Worm (Caenorhabditis elegans) whole organism, mixed stage, embryonic: ENCODE data around the gene srt-37.

Experiments
- M03D4.4 ChIP-seq: sonication (generic microtip); optimal IDR thresholded peaks from 2 replicates; lab custom pipeline; 2017; ENCODE audit warnings: mild to moderate bottlenecking, missing genetic modification characterization, missing compliant biosample characterization
- bed-3 ChIP-seq: fragments of 200-800 bp; sonication (Bioruptor generic); optimal IDR thresholded peaks from 3 replicates; lab custom pipeline; 2018; ENCODE audit warnings: mild to moderate bottlenecking, missing genetic modification characterization, moderate library complexity, missing compliant biosample characterization
- ceh-39 ChIP-seq: fragments of 150-350 bp; optimal IDR thresholded peaks from 2 replicates; lab custom pipeline; 2014; ENCODE audit warnings: missing biosample characterization, missing genetic modification characterization
- ceh-43 ChIP-seq: fragments of 200-800 bp; sonication (Bioruptor generic); optimal IDR thresholded peaks from 2 replicates; lab custom pipeline; 2018; ENCODE audit warnings: mild to moderate bottlenecking, missing genetic modification characterization, moderate library complexity, missing compliant biosample characterization
- ceh-83 ChIP-seq: fragments of 200-800 bp; sonication (Bioruptor generic); optimal IDR thresholded peaks from 2 replicates; lab custom pipeline; 2018; ENCODE audit warnings: mild to moderate bottlenecking, missing genetic modification characterization, missing compliant biosample characterization
- ces-1 ChIP-seq: fragments of 150-350 bp; optimal IDR thresholded peaks from 2 replicates; lab custom pipeline; 2014; ENCODE audit warnings: missing biosample characterization, missing genetic modification reagents, missing genetic modification characterization
- cnd-1 ChIP-seq: fragments of 200-800 bp; sonication (Bioruptor generic); optimal IDR thresholded peaks from 2 replicates; lab custom pipeline; 2018; ENCODE audit warnings: mild to moderate bottlenecking, missing genetic modification characterization, missing compliant biosample characterization
- elt-1 ChIP-seq: sonication (generic microtip); optimal IDR thresholded peaks from 2 replicates; lab custom pipeline; 2017; ENCODE audit warnings: missing genetic modification characterization, mild to moderate bottlenecking, missing compliant biosample characterization, antibody characterized with exemption, moderate library complexity, borderline replicate concordance; ENCODE audit not compliant: insufficient read depth
- elt-3 ChIP-seq: fragments of 150-350 bp; optimal IDR thresholded peaks from 2 replicates; lab custom pipeline; 2014; ENCODE audit warnings: missing biosample characterization, missing genetic modification characterization
- flh-1 ChIP-seq: fragments of 200-800 bp; sonication (Bioruptor generic); optimal IDR thresholded peaks from 2 replicates; lab custom pipeline; 2018; ENCODE audit warnings: mild to moderate bottlenecking, missing genetic modification characterization, moderate library complexity, missing compliant biosample characterization
- ham-2 ChIP-seq: fragments of 200-800 bp; sonication (Bioruptor generic); optimal IDR thresholded peaks from 2 replicates; lab custom pipeline; 2018; ENCODE audit warnings: mild to moderate bottlenecking, missing genetic modification characterization, missing compliant biosample characterization
- hlh-1 ChIP-seq: fragments of 150-350 bp; optimal IDR thresholded peaks from 2 replicates; lab custom pipeline; 2014; ENCODE audit warnings: missing biosample characterization, missing genetic modification reagents, missing genetic modification characterization
- lin-13 ChIP-seq: fragments of 150-350 bp; optimal IDR thresholded peaks from 2 replicates; lab custom pipeline; 2014; ENCODE audit warnings: missing biosample characterization, missing genetic modification characterization
- lin-32 ChIP-seq: fragments of 200-800 bp; sonication (Bioruptor generic); optimal IDR thresholded peaks from 2 replicates; lab custom pipeline; 2018; ENCODE audit warnings: mild to moderate bottlenecking, missing genetic modification characterization, missing compliant biosample characterization
- lsy-2 ChIP-seq: fragments of 150-350 bp; optimal IDR thresholded peaks from 2 replicates; lab custom pipeline; 2014; ENCODE audit warnings: missing biosample characterization, missing genetic modification characterization
- mab-5 ChIP-seq: fragments of 150-350 bp; optimal IDR thresholded peaks from 2 replicates; lab custom pipeline; 2014; ENCODE audit warnings: missing biosample characterization, missing genetic modification characterization
- mep-1 ChIP-seq: fragments of 150-350 bp; optimal IDR thresholded peaks from 2 replicates; lab custom pipeline; 2017; ENCODE audit warnings: missing biosample characterization, missing genetic modification reagents, missing genetic modification characterization, inconsistent platforms
- mls-2 ChIP-seq: sonication (generic microtip); optimal IDR thresholded peaks from 2 replicates; lab custom pipeline; 2016; ENCODE audit warnings: mild to moderate bottlenecking, missing genetic modification characterization, moderate library complexity, missing compliant biosample characterization
- nhr-12 ChIP-seq: fragments of 150-350 bp; optimal IDR thresholded peaks from 2 replicates; lab custom pipeline; 2014; ENCODE audit warnings: missing biosample characterization, missing genetic modification characterization
- nhr-2 ChIP-seq: fragments of 150-350 bp; optimal IDR thresholded peaks from 2 replicates; lab custom pipeline; 2014; ENCODE audit warnings: missing biosample characterization, missing genetic modification characterization
- nhr-237 ChIP-seq: fragments of 150-350 bp; optimal IDR thresholded peaks from 2 replicates; lab custom pipeline; 2014; ENCODE audit warnings: missing biosample characterization, missing genetic modification characterization
- nhr-28 ChIP-seq: fragments of 150-350 bp; optimal IDR thresholded peaks from 2 replicates; lab custom pipeline; 2014; ENCODE audit warnings: missing biosample characterization, missing genetic modification characterization
- nhr-76 ChIP-seq: sonication (generic microtip); optimal IDR thresholded peaks from 2 replicates; lab custom pipeline; 2017; ENCODE audit warnings: missing biosample characterization, missing genetic modification characterization
- pha-4 ChIP-seq: fragments of 150-350 bp; optimal IDR thresholded peaks from 2 replicates; lab custom pipeline; 2018; ENCODE audit warnings: missing biosample characterization, missing genetic modification reagents, missing genetic modification characterization
- sem-2 ChIP-seq: fragments of 200-800 bp; sonication (Bioruptor generic); optimal IDR thresholded peaks from 2 replicates; lab custom pipeline; 2018; ENCODE audit warnings: mild to moderate bottlenecking, missing genetic modification characterization, missing compliant biosample characterization
- snpc-4 ChIP-seq: fragments of 150-350 bp; optimal IDR thresholded peaks from 2 replicates; lab custom pipeline; 2014; ENCODE audit warnings: missing biosample characterization, missing genetic modification characterization
- sptf-1 ChIP-seq: sonication (generic microtip); optimal IDR thresholded peaks from 2 replicates; lab custom pipeline; 2017; ENCODE audit warnings: mild to moderate bottlenecking, missing genetic modification characterization, moderate library complexity, missing compliant biosample characterization
- tbx-8 ChIP-seq: fragments of 200-800 bp; sonication (Bioruptor generic); optimal IDR thresholded peaks from 2 replicates; lab custom pipeline; 2018; ENCODE audit warnings: mild to moderate bottlenecking, missing genetic modification characterization, moderate library complexity, missing compliant biosample characterization
- unc-120 ChIP-seq: sonication (generic microtip); optimal IDR thresholded peaks from 2 replicates; lab custom pipeline; 2017; ENCODE audit warnings: missing genetic modification characterization, missing compliant biosample characterization; ENCODE audit not compliant: poor library complexity, severe bottlenecking
- unc-39 ChIP-seq: fragments of 150-350 bp; optimal IDR thresholded peaks from 2 replicates; lab custom pipeline; 2014; ENCODE audit warnings: missing biosample characterization, missing genetic modification characterization
- unc-62 ChIP-seq: fragments of 150-350 bp; optimal IDR thresholded peaks from 2 replicates; lab custom pipeline; 2014; ENCODE audit warnings: missing biosample characterization, missing genetic modification reagents, missing genetic modification characterization
- zip-8 ChIP-seq: fragments of 150-350 bp; optimal IDR thresholded peaks from 2 replicates; lab custom pipeline; 2014; ENCODE audit warnings: missing biosample characterization, missing genetic modification characterization
- ztf-11 ChIP-seq: fragments of 150-350 bp; optimal IDR thresholded peaks from 2 replicates; lab custom pipeline; 2014; ENCODE audit warnings: missing biosample characterization, missing genetic modification characterization

Gene srt-37

ce11 chrV:4304240-4304639, 22.6 kb upstream of the srt-37 start:
- TF ChIP-seq elt-1 (no peak), pha-4 (tag; lab: Kevin White, UChicago) (no peak), cnd-1 (tag; lab: Kevin White, UChicago) (no peak), lin-32 (GFP tag; lab: Kevin White, UChicago) (no peak), nhr-28 (tag; lab: Kevin White, UChicago) (no peak)

- no peak for TF ChIP-seq elt-3 (tag; lab: Kevin White, UChicago)
- no peak for TF ChIP-seq mep-1 (tag; lab: Kevin White, UChicago)
- TF ChIP-seq sem-2 (GFP tag; lab: Kevin White, UChicago), result no peak
- no peak for TF ChIP-seq pha-4 (tag; lab: Kevin White, UChicago)
- TF ChIP-seq nhr-76 (tag; lab: Kevin White, UChicago), result no peak
- no peak for TF ChIP-seq lsy-2 (tag; lab: Kevin White, UChicago)
- no peak for TF ChIP-seq snpc-4 (tag; lab: Kevin White, UChicago)
- no peak for TF ChIP-seq ceh-43 (GFP tag; lab: Kevin White, UChicago)
- TF ChIP-seq unc-120 (tag; lab: Kevin White, UChicago), result no peak
- TF ChIP-seq sptf-1 (tag; lab: Kevin White, UChicago), result no peak
- TF ChIP-seq mab-5 (tag; lab: Kevin White, UChicago), result no peak
- TF ChIP-seq ham-2 (GFP tag; lab: Kevin White, UChicago), result no peak
- no peak for TF ChIP-seq cnd-1 (tag; lab: Kevin White, UChicago)
- no peak for TF ChIP-seq tbx-8 (GFP tag; lab: Kevin White, UChicago)
- no peak for TF ChIP-seq unc-39
- TF ChIP-seq lin-13 (tag; lab: Kevin White, UChicago), result no peak
- no peak for TF ChIP-seq nhr-12 (tag; lab: Kevin White, UChicago)
- TF ChIP-seq flh-1, result no peak
- TF ChIP-seq nhr-237 (tag; lab: Kevin White, UChicago), result no peak
- no peak for TF ChIP-seq hlh-1
- TF ChIP-seq, all 35 proteins: peak for 0
These were observed 22.2 kb upstream of the srt-37 start for ce11 chrV:4303793-4304192.

- TF ChIP-seq ztf-11 (tag; lab: Kevin White, UChicago) (no peak), ces-1 (GFP tag; lab: Kevin White, UChicago) (no peak), mep-1 (tag; lab: Kevin White, UChicago) (no peak), nhr-2 (no peak), unc-62 (no peak), snpc-4 (tag; lab: Kevin White, UChicago) (no peak), M03D4.4 (tag; lab: Kevin White, UChicago) (no peak), elt-1 (no peak), nhr-12 (tag; lab: Kevin White, UChicago) (no peak)
These were observed 21.2 kb upstream of the srt-37 start for ce11 chrV:4302842-4303241.

ce11 chrV:4299741-4300140, 18.1 kb upstream of the srt-37 start, which contains the start of gene ZC132.3:
Gene ZC132.3 (minus strand): TSS chrV:4299841.
- TF ChIP-seq lin-13 (tag; lab: Kevin White, UChicago) (no peak), mls-2 (tag; lab: Kevin White, UChicago) (no peak), snpc-4 (tag; lab: Kevin White, UChicago) (no peak), unc-120 (tag; lab: Kevin White, UChicago) (no peak), zip-8 (tag; lab: Kevin White, UChicago) (no peak), ces-1 (GFP tag; lab: Kevin White, UChicago) (no peak), hlh-1 (no peak), bed-3 (GFP tag; lab: Kevin White, UChicago) (no peak), M03D4.4 (tag; lab: Kevin White, UChicago) (no peak), ceh-83 (GFP tag; lab: Kevin White, UChicago) (no peak), ceh-39 (tag; lab: Kevin White, UChicago) (no peak), elt-3 (tag; lab: Kevin White, UChicago) (no peak), unc-39 (no peak), unc-62 (no peak), nhr-237 (tag; lab: Kevin White, UChicago) (no peak), nhr-2 (no peak), sem-2 (GFP tag; lab: Kevin White, UChicago) (no peak)
- TF ChIP-seq, all 35 proteins: peak for 0
